Fruit fly (Drosophila melanogaster): ENCODE data around the gene Nup107.

The Nup107 gene

dm6 chr2L:10697992-10698391 lies 37.9 kb downstream of the Nup107 start, which contains the start of gene CG7300:
Gene CG7300 (minus strand): TSS chr2L:10698043.
- peak; percentile 80 for TF ChIP-seq noc (tag; optimal IDR thresholded peaks at IDR 0.05)

dm6 chr2L:10694053-10694618 lies 41.7 kb downstream of the Nup107 start, which contains the start of gene CG17108:
Gene CG17108 (minus strand): TSS chr2L:10694103.
- no peak for TF ChIP-seq noc (tag; optimal IDR thresholded peaks at IDR 0.05)

DNA sequence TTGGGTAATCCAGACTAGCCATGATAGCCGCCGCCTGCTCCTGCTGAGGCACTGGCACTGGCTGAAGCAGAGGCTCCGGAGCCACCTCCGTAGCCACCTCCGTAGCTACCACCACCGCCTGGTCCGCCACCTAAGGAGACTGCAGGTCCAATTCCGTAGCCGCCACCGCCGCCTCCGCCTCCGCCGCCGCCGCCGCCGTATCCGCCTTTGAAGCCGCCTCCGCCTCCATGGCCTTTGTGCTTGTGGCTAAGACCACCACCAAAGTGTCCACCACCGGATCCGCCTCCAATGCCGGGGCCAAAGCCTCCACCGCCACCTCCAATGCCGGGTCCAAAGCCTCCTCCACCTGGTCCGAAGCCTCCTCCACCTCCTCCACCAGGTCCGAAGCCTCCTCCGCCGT lies 42.9 kb downstream of the Nup107 start:
- TF ChIP-seq noc (tag; optimal IDR thresholded peaks at IDR 0.05), result no peak

- TF ChIP-seq noc (tag; optimal IDR thresholded peaks at IDR 0.05), result no peak
Measured at dm6 chr2L:10689221-10690034, 46.4 kb downstream of the Nup107 start, which contains the start of gene CG7294. Gene CG7294 (minus strand): TSS chr2L:10689271.

dm6 chr2L:10688764-10689163 lies 47.1 kb downstream of the Nup107 start:
- no peak for TF ChIP-seq noc (tag; optimal IDR thresholded peaks at IDR 0.05)

- no peak for TF ChIP-seq noc (tag; optimal IDR thresholded peaks at IDR 0.05)
Measured at dm6 chr2L:10687794-10688185, 48.1 kb downstream of the Nup107 start.

dm6 chr2L:10687009-10687793 lies 48.7 kb downstream of the Nup107 start, which contains the start of gene CG7296:
Gene CG7296 (minus strand): TSS chr2L:10687066.
- TF ChIP-seq noc (tag; optimal IDR thresholded peaks at IDR 0.05), result no peak

DNA sequence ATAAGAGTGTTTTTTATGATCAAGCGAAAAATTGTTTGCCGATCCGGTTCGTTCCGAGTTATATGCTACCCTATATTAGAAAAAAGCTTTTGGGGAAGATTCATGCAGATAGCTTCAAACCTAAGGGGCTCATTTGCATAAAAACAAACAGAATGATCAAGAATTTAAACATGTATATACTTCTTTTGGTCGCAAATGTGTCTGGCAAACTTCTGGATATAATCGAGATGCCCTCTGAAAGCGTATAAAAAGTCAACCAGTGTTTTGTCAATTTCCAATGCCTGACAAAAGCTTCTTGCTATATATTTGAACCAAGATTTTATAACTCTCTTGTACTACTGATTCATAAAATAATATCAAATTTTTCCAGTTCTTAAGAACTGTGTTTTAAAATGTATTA lies 50.2 kb downstream of the Nup107 start:
- no peak for TF ChIP-seq noc (tag; optimal IDR thresholded peaks at IDR 0.05)

dm6 chr2L:10684309-10684708 lies 51.6 kb downstream of the Nup107 start, which contains the start of gene CG7299:
Gene CG7299 (minus strand): TSS chr2L:10684409.
- no peak for TF ChIP-seq noc (tag; optimal IDR thresholded peaks at IDR 0.05)
